Fruit fly (Drosophila melanogaster): Measurements from ENCODE around the gene Dhrs4.

DNA sequence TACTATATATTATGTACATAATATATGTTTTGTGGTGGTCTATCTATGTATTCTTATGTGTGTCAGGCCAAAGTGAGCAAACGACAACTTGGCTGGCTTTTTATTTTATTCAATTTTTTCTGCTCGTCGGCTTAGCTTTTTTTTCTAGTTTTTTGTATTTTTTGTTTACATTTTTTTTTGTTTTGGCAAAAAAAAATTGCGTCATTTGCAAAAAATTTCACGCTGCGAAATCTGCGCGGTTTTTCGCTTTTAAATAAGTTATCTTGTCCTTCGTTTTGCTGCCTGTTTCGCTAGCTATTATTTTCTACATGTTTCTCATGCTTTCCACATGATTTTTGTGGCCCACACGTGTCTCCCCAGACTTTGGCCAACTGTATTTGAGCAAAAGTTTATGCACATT is 31.0 kb upstream of the Dhrs4 start:
- TF ChIP-seq CG14965 (GFP tag; optimal IDR thresholded peaks at IDR 0.05; ENCODE audit: borderline replicate concordance) = no peak
- no peak for TF ChIP-seq sr (GFP tag; IDR thresholded peaks at IDR 0.05)
- no peak for TF ChIP-seq CG6683 (GFP tag; optimal IDR thresholded peaks at IDR 0.05)
